Fruit fly (Drosophila melanogaster) S2 (cell line): ENCODE data around the gene CG34327.

ENCODE experiments used
- CG8478 ChIP-seq: fragments of >200 bp; optimal IDR thresholded peaks from 2 replicates; lab custom pipeline; 2018
- CTCF ChIP-seq, 2 experiments: fragments of >200 bp; optimal IDR thresholded peaks; 2 replicates each; lab custom pipeline; 2018

- TF ChIP-seq CG8478 (lab: Kevin White, UChicago): no peak
- no peak for TF ChIP-seq CTCF (optimal IDR thresholded peaks at IDR 0.05; lab: Kevin White, UChicago)
Observed at dm6 chrX:17230944-17231343, 7.3 kb upstream of the CG34327 start, which contains the start of gene CG10597.
